Fruit fly (Drosophila melanogaster) whole organism, adult: Measurements from ENCODE around the gene CG15012.

ENCODE experiments used
- CG33017 ChIP-seq: fragments of 200-800 bp; sonication (Bioruptor generic); optimal IDR thresholded peaks from 2 replicates; lab custom pipeline; 2018; ENCODE audit warnings: missing biosample characterization, mild to moderate bottlenecking, missing genetic modification characterization, moderate library complexity
- CG5204 ChIP-seq: fragments of 200-800 bp; sonication (Bioruptor generic); optimal IDR thresholded peaks from 2 replicates; lab custom pipeline; 2016; ENCODE audit warnings: missing biosample characterization, missing genetic modification characterization
- cnc ChIP-seq, 2 experiments: fragments of >200 bp; optimal IDR thresholded peaks; 2 replicates each; lab custom pipeline; 2017

dm6 chr3L:4261177-4261576 lies 30.9 kb downstream of the CG15012 start:
- TF ChIP-seq cnc (optimal IDR thresholded peaks at IDR 0.05; lab: Kevin White, UChicago) (no peak), CG33017 (no peak), CG5204 (GFP tag; lab: Kevin White, UChicago) (no peak)
